Fruit fly (Drosophila melanogaster): ENCODE results near the gene CG34448.

- TF ChIP-seq CG9705 (GFP tag; optimal IDR thresholded peaks at IDR 0.05) (peak; percentile 49), h (GFP tag; optimal IDR thresholded peaks at IDR 0.05) (peak; percentile 91)
Observed at dm6 chr2L:2373818-2374746, 43.7 kb downstream of the CG34448 start, which contains the start of the genes CG3609 and CG15390.

Data from whole organism, wandering third instar larva.